Worm (Caenorhabditis elegans) whole organism, young adult: ENCODE results near the gene F40G12.9.

Experiments used
- nfya-1 ChIP-seq: sonication (generic microtip); optimal IDR thresholded peaks from 2 replicates; lab custom pipeline; 2017; ENCODE audit warnings: antibody characterized with exemption, missing compliant biosample characterization, missing genetic modification characterization, borderline replicate concordance; ENCODE audit not compliant: insufficient read depth
- nhr-179 ChIP-seq: sonication (generic microtip); optimal IDR thresholded peaks from 2 replicates; lab custom pipeline; 2016; ENCODE audit warnings: mild to moderate bottlenecking, missing genetic modification characterization, missing compliant biosample characterization
- unc-130 ChIP-seq: sonication (generic microtip); optimal IDR thresholded peaks from 2 replicates; lab custom pipeline; 2016; ENCODE audit warnings: missing genetic modification reagents, missing genetic modification characterization, missing compliant biosample characterization
- unc-62 ChIP-seq: fragments of 150-350 bp; optimal IDR thresholded peaks from 2 replicates; lab custom pipeline; 2014; ENCODE audit warnings: missing biosample characterization, missing genetic modification reagents, missing genetic modification characterization
- ztf-25 ChIP-seq: fragments of 200-800 bp; sonication (Bioruptor generic); IDR thresholded peaks from 2 replicates; pipeline ENCODE4 v1.3.6; 2022; ENCODE audit warnings: missing genetic modification reagents, missing genetic modification characterization, missing compliant biosample characterization

DNA sequence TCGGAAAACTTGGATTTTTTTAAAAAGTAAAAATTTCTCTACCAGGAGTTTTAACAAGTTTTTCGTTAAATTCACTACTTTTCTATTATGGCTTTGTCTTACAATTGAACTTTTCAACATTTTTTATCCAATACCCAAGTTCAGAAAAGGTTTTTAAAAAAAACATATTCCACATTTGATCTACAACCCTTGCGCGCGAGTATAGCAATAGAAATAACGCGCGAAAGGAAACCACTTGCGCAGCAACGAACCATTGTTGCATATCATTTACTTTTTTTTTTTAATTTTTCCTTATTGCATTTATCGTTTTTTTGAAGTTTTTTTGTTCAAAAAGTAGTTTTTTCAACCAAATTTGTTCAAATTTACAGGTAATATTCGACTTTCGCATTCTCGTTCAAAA, 3.3 kb downstream of the F40G12.9 start, which contains the start of gene F40G12.11:
- TF ChIP-seq nhr-179 (tag; lab: Kevin White, UChicago) (no peak), unc-130 (no peak), nfya-1 (no peak), unc-62 (no peak), ztf-25 (no peak)
